Fruit fly (Drosophila melanogaster): ENCODE results near the gene CG8500.
A peak's percentile ranks its signal among the peaks of the same experiment; 100 is the strongest.

The CG8500 gene

DNA sequence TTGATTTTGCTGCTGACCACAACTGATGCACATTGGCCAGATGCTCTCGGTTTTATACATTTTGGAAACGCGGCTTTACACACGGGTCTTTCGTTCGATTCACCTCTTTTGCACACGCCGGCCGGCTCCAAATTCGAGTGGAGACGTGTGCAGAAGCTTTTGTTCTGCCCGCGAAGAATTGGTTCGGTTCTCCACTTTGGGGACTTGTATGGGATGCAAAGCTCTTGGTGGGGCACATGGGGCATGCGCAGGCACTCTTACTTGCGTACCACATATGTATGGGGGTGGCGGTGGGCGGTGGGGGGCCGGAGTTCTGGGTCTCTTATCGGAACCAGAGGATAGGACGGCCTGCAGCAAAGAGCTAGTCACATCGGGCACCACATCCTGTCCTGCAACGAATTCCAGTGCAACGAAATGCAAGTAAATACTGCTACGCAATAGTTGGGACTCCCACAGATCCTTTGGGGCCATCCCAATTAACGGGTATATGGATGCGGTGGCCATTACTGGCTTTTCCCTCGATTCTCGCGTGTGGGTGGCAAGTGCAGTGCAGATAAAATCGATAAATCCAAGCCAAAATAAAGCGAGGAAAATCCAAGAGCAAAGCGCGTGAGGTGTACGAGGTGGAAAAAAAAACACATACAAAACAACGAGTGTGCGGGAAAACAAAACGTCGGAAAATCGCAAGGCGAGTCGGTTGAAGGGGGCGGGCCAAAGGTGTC lies at the start of gene CG8500, which contains the start of gene MtnA (continued):
- TF ChIP-seq lab (GFP tag; optimal IDR thresholded peaks at IDR 0.05) (peak; percentile 51), CG9797 (GFP tag; optimal IDR thresholded peaks at IDR 0.05) (no peak), gem (tag; optimal IDR thresholded peaks at IDR 0.05) (no peak), CG8281 (tag; optimal IDR thresholded peaks at IDR 0.05) (no peak), inv (GFP tag; IDR thresholded peaks at IDR 0.05; ENCODE audit: partially characterized antibody) (peak; percentile 28; the same call in 1 of the 2 replicates), CG34376 (GFP tag; optimal IDR thresholded peaks at IDR 0.05) (peak; percentile 14), pzg (GFP tag; optimal IDR thresholded peaks at IDR 0.05) (peak; percentile 67), CG4282 (GFP tag; optimal IDR thresholded peaks at IDR 0.05) (no peak), ewg (GFP tag; optimal IDR thresholded peaks at IDR 0.05) (peak; percentile 99), CG13287 (GFP tag; IDR thresholded peaks at IDR 0.05; ENCODE audit: partially characterized antibody) (peak; percentile 51), ham (GFP tag; IDR thresholded peaks at IDR 0.05) (no peak; the same call in 1 of the 2 replicates), lov (optimal IDR thresholded peaks at IDR 0.05) (no peak), lov (GFP tag; IDR thresholded peaks at IDR 0.05) (0 out of 3 replicates have a peak, but pooled peaks have one; percentile 19), CG30403 (GFP tag; optimal IDR thresholded peaks at IDR 0.05) (no peak), CTCF (GFP tag; optimal IDR thresholded peaks at IDR 0.05) (peak; percentile 64), CG34224 (GFP tag; IDR thresholded peaks at IDR 0.05; ENCODE audit: partially characterized antibody) (no peak), bigmax (GFP tag; optimal IDR thresholded peaks at IDR 0.05) (peak; percentile 12), Dref (GFP tag; IDR thresholded peaks at IDR 0.05) (0 out of 2 replicates have a peak, but pooled peaks have one; percentile 28), vvl (GFP tag; IDR thresholded peaks at IDR 0.05) (no peak), E2f2 (GFP tag; IDR thresholded peaks at IDR 0.05) (peak; percentile 68), HmgZ (tag; optimal IDR thresholded peaks at IDR 0.05) (peak; percentile 87), Lhr (GFP tag; optimal IDR thresholded peaks at IDR 0.05) (peak; percentile 13), caup (GFP tag; optimal IDR thresholded peaks at IDR 0.05; ENCODE audit: severe bottlenecking) (peak; percentile 13), CG10543 (GFP tag; optimal IDR thresholded peaks at IDR 0.05) (peak; percentile 37), CG9609 (GFP tag; optimal IDR thresholded peaks at IDR 0.05) (no peak), CG8290 (GFP tag; optimal IDR thresholded peaks at IDR 0.05) (no peak), CG8290 (tag; optimal IDR thresholded peaks at IDR 0.05) (peak in 1 of 2 experiments; percentile 62), CG11456 (GFP tag; IDR thresholded peaks at IDR 0.05) (no peak), CG15514 (GFP tag; optimal IDR thresholded peaks at IDR 0.05) (peak; percentile 96), CG42726 (GFP tag; IDR thresholded peaks at IDR 0.05; ENCODE audit: partially characterized antibody) (peak; percentile 52; the same call in 1 of the 2 replicates), Hr78 (GFP tag; optimal IDR thresholded peaks at IDR 0.05) (no peak), MESR4 (GFP tag; optimal IDR thresholded peaks at IDR 0.05) (peak; percentile 23), gsb (GFP tag; IDR thresholded peaks at IDR 0.05) (no peak), CG16813 (GFP tag; IDR thresholded peaks at IDR 0.05; ENCODE audit: partially characterized antibody) (no peak), Med (GFP tag) (peak; percentile 81), crol (GFP tag; IDR thresholded peaks at IDR 0.05) (peak; percentile 93), gce (GFP tag; IDR thresholded peaks at IDR 0.05) (no peak), CG32767 (GFP tag; IDR thresholded peaks at IDR 0.05) (no peak), Bdp1 (GFP tag; optimal IDR thresholded peaks at IDR 0.05) (no peak), CG10462 (GFP tag; optimal IDR thresholded peaks at IDR 0.05) (no peak), CG3281 (GFP tag; optimal IDR thresholded peaks at IDR 0.05) (peak; percentile 8), tin (GFP tag; optimal IDR thresholded peaks at IDR 0.05) (no peak), CG18476 (GFP tag; optimal IDR thresholded peaks at IDR 0.05) (no peak), ken (GFP tag; IDR thresholded peaks at IDR 0.05) (0 out of 3 replicates have a peak, but pooled peaks have one; percentile 31), Bgb (GFP tag; IDR thresholded peaks at IDR 0.05; ENCODE audit: partially characterized antibody) (peak; percentile 54; the same call in 1 of the 2 replicates), MTF-1 (GFP tag; optimal IDR thresholded peaks at IDR 0.05; ENCODE audit: borderline replicate concordance) (peak; percentile 100), Fer1 (GFP tag; optimal IDR thresholded peaks at IDR 0.05) (peak; percentile 55), unc-4 (GFP tag; IDR thresholded peaks at IDR 0.05; ENCODE audit: partially characterized antibody) (0 out of 2 replicates have a peak, but pooled peaks have one; percentile 28), CG6272 (GFP tag; IDR thresholded peaks at IDR 0.05) (no peak)

All from whole organism, embryonic.